Fruit fly (Drosophila melanogaster) whole organism, embryonic: Measurements from ENCODE around the gene CG2278.

Source experiments
- Adf1 ChIP-seq: fragments of 200-800 bp; sonication (Bioruptor generic); IDR thresholded peaks from 2 replicates; pipeline ENCODE4 v1.3.6; 2022; ENCODE audit warnings: missing biosample characterization, missing genetic modification characterization
- Atf3 ChIP-seq: fragments of 200-800 bp; sonication (Bioruptor generic); optimal IDR thresholded peaks from 3 replicates; lab custom pipeline; 2016; ENCODE audit warnings: missing biosample characterization, missing genetic modification characterization
- Awh ChIP-seq: fragments of 200-800 bp; sonication (Bioruptor generic); IDR thresholded peaks from 2 replicates; pipeline ENCODE4, ENCODE4 v1.3.6; 2022; ENCODE audit warnings: missing biosample characterization, missing genetic modification characterization
- C15 ChIP-seq: fragments of 200-800 bp; sonication (Bioruptor generic); IDR thresholded peaks from 3 replicates; pipeline ENCODE4 v1.3.6; 2022; ENCODE audit warnings: missing biosample characterization, missing genetic modification characterization
- CG10267 ChIP-seq: fragments of 200-800 bp; sonication (Bioruptor generic); optimal IDR thresholded peaks from 2 replicates; lab custom pipeline; 2018; ENCODE audit warnings: missing biosample characterization, mild to moderate bottlenecking, missing genetic modification characterization, moderate library complexity
- CG10565 ChIP-seq: fragments of 200-800 bp; sonication (Bioruptor generic); optimal IDR thresholded peaks from 3 replicates; lab custom pipeline; 2016; ENCODE audit warnings: missing biosample characterization, mild to moderate bottlenecking, missing genetic modification characterization
- CG10654 ChIP-seq: fragments of 200-800 bp; sonication (Bioruptor generic); optimal IDR thresholded peaks from 2 replicates; lab custom pipeline; 2016; ENCODE audit warnings: missing biosample characterization, missing genetic modification characterization
- CG11085 ChIP-seq: fragments of 200-800 bp; sonication (Bioruptor generic); IDR thresholded peaks from 2 replicates; pipeline ENCODE4 v1.3.6; 2022; ENCODE audit warnings: missing biosample characterization, missing genetic modification characterization
- CG12236 ChIP-seq: fragments of 200-800 bp; sonication (Bioruptor generic); optimal IDR thresholded peaks from 2 replicates; lab custom pipeline; 2016; ENCODE audit warnings: missing biosample characterization, missing genetic modification characterization
- CG12299 ChIP-seq: fragments of 200-800 bp; sonication (Bioruptor generic); optimal IDR thresholded peaks from 2 replicates; lab custom pipeline; 2018; ENCODE audit warnings: missing biosample characterization, mild to moderate bottlenecking, missing genetic modification characterization
- CG1233 ChIP-seq: fragments of 200-800 bp; sonication (Bioruptor generic); optimal IDR thresholded peaks from 4 replicates; lab custom pipeline; 2018; ENCODE audit warnings: missing biosample characterization, mild to moderate bottlenecking, missing genetic modification characterization
- CG12659 ChIP-seq: fragments of 200-800 bp; sonication (Bioruptor generic); optimal IDR thresholded peaks from 3 replicates; lab custom pipeline; 2017; ENCODE audit warnings: mild to moderate bottlenecking, missing biosample characterization, missing genetic modification reagents, missing genetic modification characterization
- CG13624 ChIP-seq: fragments of 200-800 bp; sonication (Bioruptor generic); optimal IDR thresholded peaks from 2 replicates; lab custom pipeline; 2016; ENCODE audit warnings: missing biosample characterization, missing genetic modification characterization
- CG14860 ChIP-seq: fragments of 200-800 bp; sonication (Bioruptor generic); IDR thresholded peaks from 3 replicates; pipeline ENCODE4 v1.3.6; 2022; ENCODE audit warnings: missing biosample characterization, missing genetic modification characterization; ENCODE audit not compliant: partially characterized antibody
- CG18262 ChIP-seq: fragments of 200-800 bp; optimal IDR thresholded peaks from 3 replicates; lab custom pipeline; 2019; ENCODE audit warnings: missing biosample characterization, mild to moderate bottlenecking, missing genetic modification characterization, moderate library complexity
- CG2202 ChIP-seq: fragments of 200-800 bp; sonication (Bioruptor generic); optimal IDR thresholded peaks from 2 replicates; lab custom pipeline; 2018; ENCODE audit warnings: missing biosample characterization, mild to moderate bottlenecking, missing genetic modification characterization
- CG30403 ChIP-seq: fragments of 200-800 bp; sonication (Bioruptor generic); optimal IDR thresholded peaks from 3 replicates; lab custom pipeline; 2016; ENCODE audit warnings: missing biosample characterization, missing genetic modification characterization
- CG31441 ChIP-seq: fragments of 200-800 bp; sonication (Bioruptor generic); IDR thresholded peaks from 2 replicates; pipeline ENCODE4 v1.3.6; 2022; ENCODE audit warnings: missing biosample characterization, missing genetic modification characterization
- CG3281 ChIP-seq: fragments of 200-800 bp; sonication (Bioruptor generic); optimal IDR thresholded peaks from 3 replicates; lab custom pipeline; 2017; ENCODE audit warnings: missing biosample characterization, mild to moderate bottlenecking, missing genetic modification characterization
- CG6683 ChIP-seq: fragments of 200-800 bp; sonication (Bioruptor generic); optimal IDR thresholded peaks from 2 replicates; lab custom pipeline; 2017; ENCODE audit warnings: missing biosample characterization, mild to moderate bottlenecking, missing genetic modification characterization, missing genetic modification reagents
- CG6854 ChIP-seq: fragments of 200-800 bp; sonication (Bioruptor generic); optimal IDR thresholded peaks from 3 replicates; lab custom pipeline; 2017; ENCODE audit warnings: missing biosample characterization, mild to moderate bottlenecking, missing genetic modification characterization
- CG7745 ChIP-seq: fragments of 200-800 bp; sonication (Bioruptor generic); optimal IDR thresholded peaks from 2 replicates; lab custom pipeline; 2018; ENCODE audit warnings: missing biosample characterization, mild to moderate bottlenecking, missing genetic modification characterization, moderate library complexity
- CG7786 ChIP-seq: fragments of 200-800 bp; sonication (Bioruptor generic); optimal IDR thresholded peaks from 2 replicates; lab custom pipeline; 2016; ENCODE audit warnings: missing biosample characterization, missing genetic modification characterization
- CG7963 ChIP-seq: fragments of 200-800 bp; sonication (Bioruptor generic); IDR thresholded peaks from 3 replicates; pipeline ENCODE4 v1.3.6; 2022; ENCODE audit warnings: missing biosample characterization, missing genetic modification characterization; ENCODE audit not compliant: partially characterized antibody
- CG8089 ChIP-seq: fragments of 200-800 bp; sonication (Bioruptor generic); optimal IDR thresholded peaks from 3 replicates; lab custom pipeline; 2016; ENCODE audit warnings: missing biosample characterization, missing genetic modification characterization
- D19B ChIP-seq: fragments of 200-800 bp; sonication (Bioruptor generic); optimal IDR thresholded peaks from 2 replicates; lab custom pipeline; 2017; ENCODE audit warnings: missing biosample characterization, mild to moderate bottlenecking, missing genetic modification characterization
- Dfd ChIP-seq, 2 experiments: fragments of >200 bp; optimal IDR thresholded peaks; 2 replicates each; lab custom pipeline; 2017; ENCODE audit warnings: missing biosample characterization in 2 of 2, missing genetic modification characterization in 2 of 2
- Hey ChIP-seq: fragments of 200-800 bp; sonication (Bioruptor generic); optimal IDR thresholded peaks from 3 replicates; lab custom pipeline; 2018; ENCODE audit warnings: missing biosample characterization, mild to moderate bottlenecking, missing genetic modification characterization
- Hr78 ChIP-seq, 2 experiments: fragments of 200-800 bp in 1 of 2; fragments of >200 bp in 1 of 2; sonication (Bioruptor generic) in 1 of 2; optimal IDR thresholded peaks; 2 replicates each; lab custom pipeline; 2017 to 2019; ENCODE audit warnings: missing biosample characterization in 2 of 2, missing genetic modification characterization in 2 of 2, mild to moderate bottlenecking in 1 of 2, moderate library complexity in 1 of 2
- Lpt ChIP-seq: fragments of >200 bp; optimal IDR thresholded peaks from 2 replicates; lab custom pipeline; 2018; ENCODE audit warnings: missing biosample characterization, missing genetic modification characterization
- Myb ChIP-seq: fragments of 200-800 bp; sonication (Bioruptor generic); optimal IDR thresholded peaks from 2 replicates; lab custom pipeline; 2016; ENCODE audit warnings: missing biosample characterization, missing genetic modification characterization
- Neu2 ChIP-seq: fragments of 200-800 bp; sonication (Bioruptor generic); optimal IDR thresholded peaks from 3 replicates; lab custom pipeline; 2016; ENCODE audit warnings: missing biosample characterization, missing genetic modification characterization, borderline replicate concordance
- Ptx1 ChIP-seq: fragments of 200-800 bp; sonication (Bioruptor generic); IDR thresholded peaks from 2 replicates; pipeline ENCODE4 v1.3.6; 2022; ENCODE audit warnings: missing biosample characterization, missing genetic modification characterization
- Rfx ChIP-seq: fragments of 200-800 bp; sonication (Bioruptor generic); IDR thresholded peaks from 2 replicates; pipeline ENCODE4 v1.3.6; 2022; ENCODE audit warnings: missing biosample characterization, missing genetic modification characterization
- br ChIP-seq: fragments of >200 bp; optimal IDR thresholded peaks from 2 replicates; lab custom pipeline; 2017
- chn ChIP-seq: fragments of 200-800 bp; sonication (Bioruptor generic); optimal IDR thresholded peaks from 2 replicates; lab custom pipeline; 2016; ENCODE audit warnings: missing biosample characterization, missing genetic modification characterization
- emc ChIP-seq: fragments of 200-800 bp; sonication (Bioruptor generic); optimal IDR thresholded peaks from 2 replicates; lab custom pipeline; 2016; ENCODE audit warnings: missing biosample characterization, missing genetic modification characterization
- fd3F ChIP-seq: fragments of 200-800 bp; sonication (Bioruptor generic); optimal IDR thresholded peaks from 2 replicates; lab custom pipeline; 2018; ENCODE audit warnings: missing biosample characterization, mild to moderate bottlenecking, missing genetic modification characterization, moderate library complexity
- jigr1 ChIP-seq: fragments of 200-800 bp; sonication (Bioruptor generic); IDR thresholded peaks from 3 replicates; pipeline ENCODE4 v1.3.6; 2022; ENCODE audit warnings: missing biosample characterization, missing genetic modification characterization
- jing ChIP-seq: fragments of 200-800 bp; sonication (Bioruptor generic); optimal IDR thresholded peaks from 2 replicates; lab custom pipeline; 2018; ENCODE audit warnings: missing biosample characterization, mild to moderate bottlenecking, missing genetic modification characterization
- ken ChIP-seq: fragments of 200-800 bp; sonication (Bioruptor generic); IDR thresholded peaks from 3 replicates; pipeline ENCODE4 v1.3.6; 2022; ENCODE audit warnings: missing biosample characterization, missing genetic modification characterization
- kni ChIP-seq: fragments of 200-800 bp; sonication (Bioruptor generic); optimal IDR thresholded peaks from 3 replicates; lab custom pipeline; 2017; ENCODE audit warnings: mild to moderate bottlenecking, missing biosample characterization, missing genetic modification reagents, missing genetic modification characterization
- nmo ChIP-seq: fragments of 200-800 bp; sonication (Bioruptor generic); optimal IDR thresholded peaks from 2 replicates; lab custom pipeline; 2018; ENCODE audit warnings: missing biosample characterization, mild to moderate bottlenecking, missing genetic modification characterization, moderate library complexity
- pan ChIP-seq, 4 experiments: fragments of >200 bp in 3 of 4; fragments of 200-800 bp in 1 of 4; sonication (Bioruptor generic) in 1 of 4; optimal IDR thresholded peaks in 3 of 4; IDR thresholded peaks in 1 of 4; 2 replicates each; pipeline versions ENCODE4 v1.3.6 to Lab custom; 2017 to 2022; ENCODE audit warnings: missing biosample characterization in 2 of 4, missing genetic modification characterization in 2 of 4, mixed read lengths in 1 of 4
- pnt ChIP-seq: fragments of 200-800 bp; sonication (Bioruptor generic); optimal IDR thresholded peaks from 3 replicates; lab custom pipeline; 2016; ENCODE audit warnings: missing biosample characterization, missing genetic modification characterization
- ro ChIP-seq: fragments of 200-800 bp; sonication (Bioruptor generic); IDR thresholded peaks from 2 replicates; pipeline ENCODE4 v1.3.6; 2022; ENCODE audit warnings: missing biosample characterization, missing genetic modification characterization
- shn ChIP-seq: fragments of 200-800 bp; sonication (Bioruptor generic); optimal IDR thresholded peaks from 3 replicates; lab custom pipeline; 2016; ENCODE audit warnings: missing biosample characterization, missing genetic modification characterization
- sima ChIP-seq: fragments of 200-800 bp; sonication (Bioruptor generic); optimal IDR thresholded peaks from 2 replicates; lab custom pipeline; 2016; ENCODE audit warnings: missing biosample characterization, missing genetic modification characterization
- stwl ChIP-seq: fragments of 200-800 bp; sonication (Bioruptor generic); optimal IDR thresholded peaks from 3 replicates; lab custom pipeline; 2018; ENCODE audit warnings: missing biosample characterization, mild to moderate bottlenecking, missing genetic modification characterization, moderate library complexity
- vnd ChIP-seq: fragments of 200-800 bp; sonication (Bioruptor generic); IDR thresholded peaks from 3 replicates; pipeline ENCODE4 v1.3.6; 2022; ENCODE audit warnings: missing biosample characterization, missing genetic modification characterization; ENCODE audit not compliant: partially characterized antibody

Gene CG2278

DNA sequence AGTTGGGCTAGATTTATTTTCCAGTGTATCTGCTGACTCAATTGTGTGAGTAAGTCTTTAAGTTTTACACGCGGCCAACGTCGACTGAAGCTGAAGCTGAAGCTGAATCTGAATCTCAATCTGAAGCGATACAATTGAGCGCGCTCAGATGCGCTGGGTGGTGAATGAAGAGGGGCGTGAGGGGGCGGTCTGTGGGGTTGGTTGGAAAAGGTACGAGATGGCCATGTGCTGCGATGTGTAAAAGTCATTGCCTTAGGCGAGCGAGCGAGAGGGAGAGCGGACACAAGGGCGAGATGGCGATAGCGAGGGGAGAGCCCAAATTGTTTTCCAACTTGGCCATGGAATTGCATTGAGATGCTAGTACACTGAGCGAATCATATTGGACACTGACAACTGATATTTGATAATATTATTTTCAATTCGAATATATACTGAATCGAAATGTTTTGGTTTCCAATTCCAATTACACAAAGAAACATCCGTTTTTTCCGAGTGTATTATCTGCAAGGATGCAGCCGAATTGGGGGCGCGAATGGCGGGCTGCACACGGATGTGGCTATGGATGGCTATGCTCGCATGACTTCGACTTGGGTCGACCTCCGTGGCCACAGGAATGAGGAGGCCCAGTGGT, 26.6 kb upstream of the CG2278 start (continued):
- no peak for TF ChIP-seq Dfd (GFP tag; optimal IDR thresholded peaks at IDR 0.05; lab: Kevin White, UChicago)
- no peak for TF ChIP-seq CG10565 (GFP tag; lab: Kevin White, UChicago)
- no peak for TF ChIP-seq CG3281 (GFP tag; lab: Kevin White, UChicago)
- no peak for TF ChIP-seq CG14860
- TF ChIP-seq CG7786: no peak
- TF ChIP-seq CG30403 (GFP tag; lab: Kevin White, UChicago): peak; percentile 28
- peak; percentile 12; the same call in 1 of the 2 replicates for TF ChIP-seq Adf1 (GFP tag; lab: Robert Waterston, UW)
- TF ChIP-seq Neu2 (GFP tag; lab: Kevin White, UChicago): no peak
- TF ChIP-seq fd3F (GFP tag; lab: Kevin White, UChicago): no peak
- TF ChIP-seq CG12659 (GFP tag; lab: Kevin White, UChicago): no peak
- peak; percentile 44 for TF ChIP-seq chn (GFP tag; lab: Kevin White, UChicago)
- no peak for TF ChIP-seq br (lab: Kevin White, UChicago)
- no peak for TF ChIP-seq C15 (GFP tag; lab: Robert Waterston, UW)
- TF ChIP-seq Myb (GFP tag; lab: Kevin White, UChicago): no peak
- 0 out of 2 replicates have a peak, but pooled peaks have one; percentile 53 for TF ChIP-seq Awh (GFP tag; lab: Robert Waterston, UW)
- peak; percentile 68 for TF ChIP-seq Ptx1 (GFP tag; lab: Robert Waterston, UW)
- peak; percentile 56 for TF ChIP-seq Rfx
- TF ChIP-seq nmo: peak; percentile 46
- no peak for TF ChIP-seq vnd
- TF ChIP-seq CG11085 (GFP tag; lab: Robert Waterston, UW): no peak
- TF ChIP-seq CG13624 (GFP tag; lab: Kevin White, UChicago): no peak
- TF ChIP-seq CG12299 (tag; lab: Kevin White, UChicago): no peak
- no peak for TF ChIP-seq Lpt (GFP tag; lab: Kevin White, UChicago)
- TF ChIP-seq pnt: peak; percentile 29
- no peak for TF ChIP-seq emc (GFP tag; lab: Kevin White, UChicago)
- no peak for TF ChIP-seq CG7745 (tag; lab: Kevin White, UChicago)
- TF ChIP-seq kni (GFP tag; lab: Kevin White, UChicago): no peak
- no peak for TF ChIP-seq Hr78 (GFP tag; optimal IDR thresholded peaks at IDR 0.05; lab: Kevin White, UChicago)
- TF ChIP-seq CG8089: no peak
- 0 out of 3 replicates have a peak, but pooled peaks have one; percentile 17 for TF ChIP-seq jigr1 (GFP tag; lab: Robert Waterston, UW)
- TF ChIP-seq CG6854 (GFP tag; lab: Kevin White, UChicago): no peak
- TF ChIP-seq ken (GFP tag; lab: Robert Waterston, UW): peak; percentile 65; the same call in 1 of the 3 replicates
- no peak for TF ChIP-seq sima (GFP tag; lab: Kevin White, UChicago)
- peak; percentile 1 for TF ChIP-seq CG10654 (GFP tag; lab: Kevin White, UChicago)
- no peak for TF ChIP-seq stwl (tag; lab: Kevin White, UChicago)
- TF ChIP-seq CG18262 (tag; lab: Kevin White, UChicago): peak; percentile 25
- peak; percentile 1 for TF ChIP-seq jing (GFP tag; lab: Kevin White, UChicago)
- peak; percentile 55; the same call in 1 of the 2 replicates for TF ChIP-seq CG31441 (GFP tag; lab: Robert Waterston, UW)
- no peak for TF ChIP-seq Atf3
- TF ChIP-seq CG1233 (GFP tag; lab: Kevin White, UChicago): no peak
- TF ChIP-seq Hey (tag; lab: Kevin White, UChicago): no peak
- no peak for TF ChIP-seq shn (GFP tag; lab: Kevin White, UChicago)
- no peak for TF ChIP-seq CG12236 (GFP tag; lab: Kevin White, UChicago)
- TF ChIP-seq CG7963: no peak
- TF ChIP-seq CG6683 (GFP tag; lab: Kevin White, UChicago): no peak
- no peak for TF ChIP-seq CG10267
- no peak for TF ChIP-seq pan (optimal IDR thresholded peaks at IDR 0.05; lab: Kevin White, UChicago)
- peak in 1 of 2 experiments; percentile 77 for TF ChIP-seq pan (GFP tag; optimal IDR thresholded peaks at IDR 0.05 in 1 of 2, IDR thresholded peaks at IDR 0.05 in 1 of 2)
- TF ChIP-seq ro (GFP tag; lab: Robert Waterston, UW): no peak
- no peak for TF ChIP-seq D19B
- no peak for TF ChIP-seq CG2202 (tag; lab: Kevin White, UChicago)
